Fruit fly (Drosophila melanogaster) whole organism, embryonic: ENCODE results near the gene Rpn1.

Source experiments
- Aef1 ChIP-seq: fragments of 200-800 bp; sonication (Bioruptor generic); IDR thresholded peaks from 3 replicates; pipeline ENCODE4 v1.3.6; 2022; ENCODE audit warnings: missing biosample characterization, missing genetic modification characterization
- BEAF-32 ChIP-seq: fragments of 200-800 bp; sonication (Bioruptor generic); optimal IDR thresholded peaks from 3 replicates; lab custom pipeline; 2017; ENCODE audit warnings: missing biosample characterization, missing genetic modification characterization, mild to moderate bottlenecking, moderate library complexity, missing genetic modification reagents
- CG11504 ChIP-seq: fragments of 200-800 bp; sonication (Bioruptor generic); optimal IDR thresholded peaks from 3 replicates; lab custom pipeline; 2019; ENCODE audit warnings: missing biosample characterization, mild to moderate bottlenecking, missing genetic modification characterization, moderate library complexity
- CG12769 ChIP-seq: fragments of 200-800 bp; sonication (Bioruptor generic); optimal IDR thresholded peaks from 2 replicates; lab custom pipeline; 2019; ENCODE audit warnings: missing biosample characterization, mild to moderate bottlenecking, missing genetic modification characterization, moderate library complexity
- CG13424 ChIP-seq: fragments of 200-800 bp; sonication (Bioruptor generic); optimal IDR thresholded peaks from 2 replicates; lab custom pipeline; 2019; ENCODE audit warnings: missing biosample characterization, mild to moderate bottlenecking, missing genetic modification characterization, moderate library complexity
- CG14710 ChIP-seq: fragments of 200-800 bp; sonication (Bioruptor generic); optimal IDR thresholded peaks from 3 replicates; lab custom pipeline; 2019; ENCODE audit warnings: missing biosample characterization, mild to moderate bottlenecking, missing genetic modification characterization, moderate library complexity
- CG15011 ChIP-seq: fragments of 200-800 bp; sonication (Bioruptor generic); optimal IDR thresholded peaks from 3 replicates; lab custom pipeline; 2018; ENCODE audit warnings: missing biosample characterization, mild to moderate bottlenecking, missing genetic modification characterization
- CG1603 ChIP-seq: fragments of 200-800 bp; sonication (Bioruptor generic); optimal IDR thresholded peaks from 2 replicates; lab custom pipeline; 2019; ENCODE audit warnings: missing biosample characterization, mild to moderate bottlenecking, missing genetic modification characterization, moderate library complexity
- CG17328 ChIP-seq: fragments of 200-800 bp; sonication (Bioruptor generic); IDR thresholded peaks from 2 replicates; pipeline ENCODE4 v1.3.6; 2022; ENCODE audit warnings: missing biosample characterization, missing genetic modification characterization
- CG17361 ChIP-seq: fragments of 200-800 bp; sonication (Bioruptor generic); IDR thresholded peaks from 3 replicates; pipeline ENCODE4 v1.3.6; 2022; ENCODE audit warnings: missing biosample characterization, missing genetic modification characterization
- CG17829 ChIP-seq: fragments of 200-800 bp; optimal IDR thresholded peaks from 2 replicates; lab custom pipeline; 2019; ENCODE audit warnings: missing biosample characterization, mild to moderate bottlenecking, missing genetic modification characterization, moderate library complexity
- CG18599 ChIP-seq: fragments of 200-800 bp; sonication (Bioruptor generic); optimal IDR thresholded peaks from 3 replicates; lab custom pipeline; 2017; ENCODE audit warnings: missing biosample characterization, missing genetic modification characterization, mild to moderate bottlenecking, moderate library complexity, missing genetic modification reagents
- CG18764 ChIP-seq: fragments of 200-800 bp; sonication (Bioruptor generic); optimal IDR thresholded peaks from 3 replicates; lab custom pipeline; 2016; ENCODE audit warnings: missing biosample characterization, missing genetic modification characterization
- CG2678 ChIP-seq: fragments of 200-800 bp; sonication (Bioruptor generic); optimal IDR thresholded peaks from 3 replicates; lab custom pipeline; 2019; ENCODE audit warnings: missing biosample characterization, mild to moderate bottlenecking, missing genetic modification characterization, moderate library complexity
- CG30020 ChIP-seq: fragments of 200-800 bp; optimal IDR thresholded peaks from 2 replicates; lab custom pipeline; 2019; ENCODE audit warnings: missing biosample characterization, mild to moderate bottlenecking, missing genetic modification characterization, moderate library complexity
- CG32532 ChIP-seq: fragments of 200-800 bp; sonication (Bioruptor generic); IDR thresholded peaks from 2 replicates; pipeline ENCODE4 v1.3.6; 2022; ENCODE audit warnings: missing biosample characterization, missing genetic modification characterization
- CG32772 ChIP-seq: fragments of 200-800 bp; sonication (Bioruptor generic); IDR thresholded peaks from 2 replicates; pipeline ENCODE4 v1.3.6; 2022; ENCODE audit warnings: missing biosample characterization, missing genetic modification characterization
- CG43689 ChIP-seq: fragments of 200-800 bp; sonication (Bioruptor generic); IDR thresholded peaks from 2 replicates; pipeline ENCODE4 v1.3.6; 2022; ENCODE audit warnings: missing biosample characterization, missing genetic modification characterization
- CG6683 ChIP-seq: fragments of 200-800 bp; sonication (Bioruptor generic); optimal IDR thresholded peaks from 2 replicates; lab custom pipeline; 2017; ENCODE audit warnings: missing biosample characterization, mild to moderate bottlenecking, missing genetic modification characterization, missing genetic modification reagents
- CG6791 ChIP-seq: fragments of 200-800 bp; sonication (Bioruptor generic); IDR thresholded peaks from 3 replicates; pipeline ENCODE4 v1.3.6; 2022; ENCODE audit warnings: missing biosample characterization, missing genetic modification characterization; ENCODE audit not compliant: partially characterized antibody
- CG7987 ChIP-seq: fragments of 200-800 bp; sonication (Bioruptor generic); optimal IDR thresholded peaks from 2 replicates; lab custom pipeline; 2018; ENCODE audit warnings: missing biosample characterization, mild to moderate bottlenecking, missing genetic modification characterization, moderate library complexity
- CG9609 ChIP-seq: fragments of 200-800 bp; sonication (Bioruptor generic); optimal IDR thresholded peaks from 3 replicates; lab custom pipeline; 2016; ENCODE audit warnings: missing biosample characterization, missing genetic modification characterization
- CHES-1-like ChIP-seq: fragments of 200-800 bp; sonication (Bioruptor generic); optimal IDR thresholded peaks from 2 replicates; lab custom pipeline; 2016; ENCODE audit warnings: missing biosample characterization, missing genetic modification characterization
- Dek ChIP-seq: fragments of 200-800 bp; sonication (Bioruptor generic); optimal IDR thresholded peaks from 3 replicates; lab custom pipeline; 2019; ENCODE audit warnings: missing biosample characterization, mild to moderate bottlenecking, missing genetic modification characterization, moderate library complexity
- Fer1 ChIP-seq: fragments of 200-800 bp; sonication (Bioruptor generic); optimal IDR thresholded peaks from 2 replicates; lab custom pipeline; 2017; ENCODE audit warnings: missing biosample characterization, mild to moderate bottlenecking, missing genetic modification characterization
- HmgZ ChIP-seq: fragments of 200-800 bp; sonication (Bioruptor generic); optimal IDR thresholded peaks from 2 replicates; lab custom pipeline; 2018; ENCODE audit warnings: missing biosample characterization, mild to moderate bottlenecking, missing genetic modification characterization
- MBD-R2 ChIP-seq: fragments of 200-800 bp; sonication (Bioruptor generic); IDR thresholded peaks from 2 replicates; pipeline ENCODE4 v1.3.6; 2022; ENCODE audit warnings: missing biosample characterization, missing genetic modification characterization
- MESR4 ChIP-seq: fragments of 200-800 bp; sonication (Bioruptor generic); optimal IDR thresholded peaks from 2 replicates; lab custom pipeline; 2018; ENCODE audit warnings: missing biosample characterization, mild to moderate bottlenecking, missing genetic modification characterization, moderate library complexity
- Neu2 ChIP-seq: fragments of 200-800 bp; sonication (Bioruptor generic); optimal IDR thresholded peaks from 3 replicates; lab custom pipeline; 2016; ENCODE audit warnings: missing biosample characterization, missing genetic modification characterization, borderline replicate concordance
- Nf-YB ChIP-seq: fragments of 200-800 bp; sonication (Bioruptor generic); optimal IDR thresholded peaks from 3 replicates; lab custom pipeline; 2019; ENCODE audit warnings: missing biosample characterization, mild to moderate bottlenecking, missing genetic modification characterization, moderate library complexity
- Nf-YC ChIP-seq: fragments of 200-800 bp; optimal IDR thresholded peaks from 3 replicates; lab custom pipeline; 2019; ENCODE audit warnings: missing biosample characterization, mild to moderate bottlenecking, missing genetic modification characterization, moderate library complexity
- ato ChIP-seq: fragments of 200-800 bp; sonication (Bioruptor generic); IDR thresholded peaks from 2 replicates; pipeline ENCODE4 v1.3.6; 2022; ENCODE audit warnings: missing biosample characterization, missing genetic modification characterization; ENCODE audit not compliant: partially characterized antibody
- crp ChIP-seq, 2 experiments: fragments of 200-800 bp; sonication (Bioruptor generic); optimal IDR thresholded peaks; 2 replicates in 1 of 2; 3 replicates in 1 of 2; lab custom pipeline; 2017; ENCODE audit warnings: missing biosample characterization in 2 of 2, missing genetic modification characterization in 2 of 2, mild to moderate bottlenecking in 1 of 2, moderate library complexity in 1 of 2
- dysf ChIP-seq: fragments of 200-800 bp; sonication (Bioruptor generic); IDR thresholded peaks from 3 replicates; pipeline ENCODE4 v1.3.6; 2022; ENCODE audit warnings: missing biosample characterization, missing genetic modification characterization
- ewg ChIP-seq: fragments of 200-800 bp; sonication (Bioruptor generic); optimal IDR thresholded peaks from 3 replicates; lab custom pipeline; 2017; ENCODE audit warnings: mild to moderate bottlenecking, missing biosample characterization, missing genetic modification reagents, missing genetic modification characterization
- her ChIP-seq: fragments of 200-800 bp; sonication (Bioruptor generic); optimal IDR thresholded peaks from 2 replicates; lab custom pipeline; 2016; ENCODE audit warnings: missing biosample characterization, missing genetic modification characterization
- hkb ChIP-seq, 2 experiments: fragments of 200-800 bp in 1 of 2; fragments of >200 bp in 1 of 2; sonication (Bioruptor generic) in 1 of 2; IDR thresholded peaks in 1 of 2; optimal IDR thresholded peaks in 1 of 2; 2 replicates each; pipeline versions ENCODE4 v1.3.6 to Lab custom; 2017 to 2022; ENCODE audit warnings: missing biosample characterization in 1 of 2, missing genetic modification characterization in 1 of 2
- p53 ChIP-seq: fragments of 200-800 bp; sonication (Bioruptor generic); optimal IDR thresholded peaks from 2 replicates; lab custom pipeline; 2016; ENCODE audit warnings: missing biosample characterization, missing genetic modification characterization
- sd ChIP-seq: fragments of 200-800 bp; sonication (Bioruptor generic); optimal IDR thresholded peaks from 3 replicates; lab custom pipeline; 2018; ENCODE audit warnings: missing biosample characterization, mild to moderate bottlenecking, missing genetic modification characterization, moderate library complexity
- slbo ChIP-seq: fragments of 200-800 bp; sonication (Bioruptor generic); IDR thresholded peaks from 2 replicates; pipeline ENCODE4 v1.3.6; 2022; ENCODE audit warnings: missing biosample characterization, missing genetic modification characterization
- sqz ChIP-seq: fragments of 200-800 bp; sonication (Bioruptor generic); optimal IDR thresholded peaks from 3 replicates; lab custom pipeline; 2018; ENCODE audit warnings: missing biosample characterization, mild to moderate bottlenecking, missing genetic modification characterization
- stwl ChIP-seq: fragments of 200-800 bp; sonication (Bioruptor generic); optimal IDR thresholded peaks from 3 replicates; lab custom pipeline; 2018; ENCODE audit warnings: missing biosample characterization, mild to moderate bottlenecking, missing genetic modification characterization, moderate library complexity
- sug ChIP-seq: fragments of 200-800 bp; optimal IDR thresholded peaks from 2 replicates; lab custom pipeline; 2019; ENCODE audit warnings: missing biosample characterization, mild to moderate bottlenecking, missing genetic modification characterization, moderate library complexity
- tap ChIP-seq: fragments of 200-800 bp; optimal IDR thresholded peaks from 3 replicates; lab custom pipeline; 2019; ENCODE audit warnings: missing biosample characterization, mild to moderate bottlenecking, missing genetic modification characterization, moderate library complexity
- tna ChIP-seq: fragments of 200-800 bp; sonication (Bioruptor generic); IDR thresholded peaks from 2 replicates; pipeline ENCODE4 v1.3.6; 2022; ENCODE audit warnings: missing biosample characterization, missing genetic modification characterization; ENCODE audit not compliant: partially characterized antibody
- trem ChIP-seq: fragments of 200-800 bp; optimal IDR thresholded peaks from 3 replicates; lab custom pipeline; 2019; ENCODE audit warnings: missing biosample characterization, mild to moderate bottlenecking, missing genetic modification characterization, moderate library complexity
- usp ChIP-seq: fragments of >200 bp; optimal IDR thresholded peaks from 2 replicates; lab custom pipeline; 2017; ENCODE audit warnings: missing biosample characterization, missing genetic modification characterization
- wek ChIP-seq: fragments of 200-800 bp; sonication (Bioruptor generic); optimal IDR thresholded peaks from 3 replicates; lab custom pipeline; 2018; ENCODE audit warnings: missing biosample characterization, mild to moderate bottlenecking, missing genetic modification characterization, moderate library complexity

Rpn1 gene

dm6 chr3L:19924771-19925304, 10.0 kb downstream of the Rpn1 start, which contains the start of gene Grasp65 (continued):
- TF ChIP-seq CG15011 (GFP tag; lab: Kevin White, UChicago) (no peak), CG9609 (GFP tag; lab: Kevin White, UChicago) (no peak), ato (0 out of 2 replicates have a peak, but pooled peaks have one; percentile 26), slbo (peak; percentile 26; the same call in 1 of the 2 replicates), Neu2 (GFP tag; lab: Kevin White, UChicago) (no peak), her (peak; percentile 15), CG12769 (tag; lab: Kevin White, UChicago) (no peak), CG18599 (GFP tag; lab: Kevin White, UChicago) (no peak), tna (GFP tag; lab: Robert Waterston, UW) (no peak; the same call in 1 of the 2 replicates), MBD-R2 (GFP tag; lab: Robert Waterston, UW) (peak; percentile 87), stwl (tag; lab: Kevin White, UChicago) (peak; percentile 21), CG13424 (tag; lab: Kevin White, UChicago) (peak; percentile 17), trem (tag; lab: Kevin White, UChicago) (peak; percentile 18), sug (tag; lab: Kevin White, UChicago) (peak; percentile 27), CG17829 (peak; percentile 30), tap (tag; lab: Kevin White, UChicago) (peak; percentile 32), HmgZ (tag; lab: Kevin White, UChicago) (peak; percentile 53), CG11504 (tag; lab: Kevin White, UChicago) (peak; percentile 36), MESR4 (GFP tag; lab: Kevin White, UChicago) (peak; percentile 97), Nf-YC (tag; lab: Kevin White, UChicago) (peak; percentile 77), CG30020 (tag; lab: Kevin White, UChicago) (peak; percentile 21), sd (tag; lab: Kevin White, UChicago) (peak; percentile 56), Aef1 (GFP tag; lab: Robert Waterston, UW) (no peak), CG17328 (GFP tag; lab: Robert Waterston, UW) (0 out of 2 replicates have a peak, but pooled peaks have one; percentile 14), usp (GFP tag; lab: Kevin White, UChicago) (no peak), wek (GFP tag; lab: Kevin White, UChicago) (peak; percentile 96), CG7987 (GFP tag; lab: Kevin White, UChicago) (no peak), Fer1 (peak; percentile 18), CG18764 (GFP tag; lab: Kevin White, UChicago) (no peak), p53 (no peak), ewg (GFP tag; lab: Kevin White, UChicago) (no peak), CG32772 (GFP tag; lab: Robert Waterston, UW) (0 out of 2 replicates have a peak, but pooled peaks have one; percentile 29), CG32532 (GFP tag; lab: Robert Waterston, UW) (peak; percentile 18; the same call in 1 of the 2 replicates), Dek (tag; lab: Kevin White, UChicago) (peak; percentile 32), crp (GFP tag; optimal IDR thresholded peaks at IDR 0.05; lab: Kevin White, UChicago) (peak; percentile 15 to 91), CG1603 (tag; lab: Kevin White, UChicago) (peak; percentile 38), CG43689 (no peak), CG14710 (tag; lab: Kevin White, UChicago) (peak; percentile 33), CG6683 (GFP tag; lab: Kevin White, UChicago) (no peak), Nf-YB (GFP tag; lab: Kevin White, UChicago) (peak; percentile 55), CG17361 (GFP tag; lab: Robert Waterston, UW) (peak; percentile 42; the same call in 1 of the 3 replicates), dysf (GFP tag; lab: Robert Waterston, UW) (0 out of 3 replicates have a peak, but pooled peaks have one; percentile 17), BEAF-32 (GFP tag; lab: Kevin White, UChicago) (peak; percentile 5), hkb (optimal IDR thresholded peaks at IDR 0.05; lab: Kevin White, UChicago) (no peak), hkb (GFP tag; IDR thresholded peaks at IDR 0.05; lab: Robert Waterston, UW) (0 out of 2 replicates have a peak, but pooled peaks have one; percentile 15), CG6791 (GFP tag; lab: Robert Waterston, UW) (no peak), CG2678 (tag; lab: Kevin White, UChicago) (peak; percentile 21), sqz (GFP tag; lab: Kevin White, UChicago) (no peak), CHES-1-like (GFP tag; lab: Kevin White, UChicago) (no peak)
